Fruit fly (Drosophila melanogaster) whole organism, embryonic: Measurements from ENCODE around the gene mmd.

Source experiments
- CG10654 ChIP-seq: fragments of 200-800 bp; sonication (Bioruptor generic); optimal IDR thresholded peaks from 2 replicates; lab custom pipeline; 2016; ENCODE audit warnings: missing biosample characterization, missing genetic modification characterization
- CG13287 ChIP-seq: fragments of 200-800 bp; sonication (Bioruptor generic); IDR thresholded peaks from 2 replicates; pipeline ENCODE4 v1.3.6; 2022; ENCODE audit warnings: missing biosample characterization, missing genetic modification characterization; ENCODE audit not compliant: partially characterized antibody
- CG14860 ChIP-seq: fragments of 200-800 bp; sonication (Bioruptor generic); IDR thresholded peaks from 3 replicates; pipeline ENCODE4 v1.3.6; 2022; ENCODE audit warnings: missing biosample characterization, missing genetic modification characterization; ENCODE audit not compliant: partially characterized antibody
- CG15514 ChIP-seq: fragments of 200-800 bp; sonication (Bioruptor generic); optimal IDR thresholded peaks from 3 replicates; lab custom pipeline; 2017; ENCODE audit warnings: missing biosample characterization, missing genetic modification characterization, mild to moderate bottlenecking, moderate library complexity, missing genetic modification reagents
- CG15601 ChIP-seq: fragments of 200-800 bp; sonication (Bioruptor generic); optimal IDR thresholded peaks from 3 replicates; lab custom pipeline; 2019; ENCODE audit warnings: missing biosample characterization, mild to moderate bottlenecking, missing genetic modification characterization, moderate library complexity
- CG1647 ChIP-seq: fragments of 200-800 bp; sonication (Bioruptor generic); optimal IDR thresholded peaks from 3 replicates; lab custom pipeline; 2016; ENCODE audit warnings: missing biosample characterization, missing genetic modification characterization
- CG17186 ChIP-seq: fragments of 200-800 bp; sonication (Bioruptor generic); optimal IDR thresholded peaks from 3 replicates; lab custom pipeline; 2017; ENCODE audit warnings: missing biosample characterization, missing genetic modification reagents, missing genetic modification characterization
- CG17361 ChIP-seq: fragments of 200-800 bp; sonication (Bioruptor generic); IDR thresholded peaks from 3 replicates; pipeline ENCODE4 v1.3.6; 2022; ENCODE audit warnings: missing biosample characterization, missing genetic modification characterization
- CG2120 ChIP-seq: fragments of 200-800 bp; sonication (Bioruptor generic); optimal IDR thresholded peaks from 3 replicates; lab custom pipeline; 2016; ENCODE audit warnings: missing biosample characterization, missing genetic modification characterization
- CG42726 ChIP-seq: fragments of 200-800 bp; sonication (Bioruptor generic); IDR thresholded peaks from 2 replicates; pipeline ENCODE4 v1.3.6; 2022; ENCODE audit warnings: missing biosample characterization, missing genetic modification characterization; ENCODE audit not compliant: partially characterized antibody
- CG6791 ChIP-seq: fragments of 200-800 bp; sonication (Bioruptor generic); IDR thresholded peaks from 3 replicates; pipeline ENCODE4 v1.3.6; 2022; ENCODE audit warnings: missing biosample characterization, missing genetic modification characterization; ENCODE audit not compliant: partially characterized antibody
- CG6813 ChIP-seq: fragments of 200-800 bp; sonication (Bioruptor generic); optimal IDR thresholded peaks from 2 replicates; lab custom pipeline; 2017; ENCODE audit warnings: missing biosample characterization, missing genetic modification characterization, mild to moderate bottlenecking, moderate library complexity, missing genetic modification reagents
- CG7357 ChIP-seq: fragments of 200-800 bp; sonication (Bioruptor generic); IDR thresholded peaks from 3 replicates; pipeline ENCODE4 v1.3.6; 2022; ENCODE audit warnings: missing biosample characterization, missing genetic modification characterization
- CG9215 ChIP-seq: fragments of 200-800 bp; sonication (Bioruptor generic); IDR thresholded peaks from 2 replicates; pipeline ENCODE4 v1.3.6; 2022; ENCODE audit warnings: missing biosample characterization, missing genetic modification characterization
- CTCF ChIP-seq: fragments of 200-800 bp; sonication (Bioruptor generic); optimal IDR thresholded peaks from 2 replicates; lab custom pipeline; 2017; ENCODE audit warnings: missing biosample characterization, mild to moderate bottlenecking, missing genetic modification characterization, moderate library complexity
- D ChIP-seq, 2 experiments: fragments of 200-800 bp in 1 of 2; fragments of >200 bp in 1 of 2; sonication (Bioruptor generic) in 1 of 2; optimal IDR thresholded peaks; 2 replicates in 1 of 2; 3 replicates in 1 of 2; lab custom pipeline; 2017; ENCODE audit warnings: mild to moderate bottlenecking in 1 of 2, missing biosample characterization in 1 of 2, missing genetic modification characterization in 1 of 2, missing genetic modification reagents in 1 of 2
- Dad ChIP-seq: fragments of 200-800 bp; sonication (Bioruptor generic); optimal IDR thresholded peaks from 3 replicates; lab custom pipeline; 2016; ENCODE audit warnings: missing biosample characterization, missing genetic modification characterization
- Ets65A ChIP-seq: fragments of 200-800 bp; sonication (Bioruptor generic); peaks from one replicate; lab custom pipeline; 2016; ENCODE audit warnings: missing biosample characterization, missing genetic modification characterization
- GATAe ChIP-seq: fragments of 200-800 bp; sonication (Bioruptor generic); conservative IDR thresholded peaks from 2 replicates; pipeline ENCODE4 v1.3.6; 2022; ENCODE audit warnings: missing biosample characterization, missing genetic modification characterization
- HLH4C ChIP-seq: fragments of 200-800 bp; sonication (Bioruptor generic); IDR thresholded peaks from 3 replicates; pipeline ENCODE4 v1.3.6; 2022; ENCODE audit warnings: missing biosample characterization, missing genetic modification characterization; ENCODE audit not compliant: partially characterized antibody
- HmgZ ChIP-seq: fragments of 200-800 bp; sonication (Bioruptor generic); optimal IDR thresholded peaks from 2 replicates; lab custom pipeline; 2018; ENCODE audit warnings: missing biosample characterization, mild to moderate bottlenecking, missing genetic modification characterization
- Hr51 ChIP-seq, 2 experiments: fragments of 200-800 bp; sonication (Bioruptor generic); optimal IDR thresholded peaks; 2 replicates in 1 of 2; 3 replicates in 1 of 2; lab custom pipeline; 2016 to 2018; ENCODE audit warnings: missing biosample characterization in 2 of 2, missing genetic modification characterization in 2 of 2, mild to moderate bottlenecking in 1 of 2, moderate library complexity in 1 of 2
- Mrtf ChIP-seq: fragments of 200-800 bp; sonication (Bioruptor generic); IDR thresholded peaks from 3 replicates; pipeline ENCODE4 v1.3.6; 2022; ENCODE audit warnings: missing biosample characterization, missing genetic modification characterization
- NFAT ChIP-seq: fragments of 200-800 bp; sonication (Bioruptor generic); IDR thresholded peaks from 2 replicates; pipeline ENCODE4 v1.3.6; 2022; ENCODE audit warnings: missing biosample characterization, missing genetic modification characterization
- Scr ChIP-seq: fragments of 200-800 bp; sonication (Bioruptor generic); IDR thresholded peaks from 2 replicates; pipeline ENCODE4 v1.3.6; 2022; ENCODE audit warnings: missing biosample characterization, missing genetic modification characterization; ENCODE audit not compliant: partially characterized antibody
- Spps ChIP-seq: fragments of 200-800 bp; sonication (Bioruptor generic); optimal IDR thresholded peaks from 2 replicates; lab custom pipeline; 2018; ENCODE audit warnings: missing biosample characterization, mild to moderate bottlenecking, missing genetic modification characterization
- Stat92E ChIP-seq, 3 experiments: fragments of >200 bp in 2 of 3; fragments of 200-800 bp in 1 of 3; sonication (Bioruptor generic) in 1 of 3; optimal IDR thresholded peaks; 2 replicates each; lab custom pipeline; 2017 to 2019; ENCODE audit warnings: missing biosample characterization in 3 of 3, missing genetic modification characterization in 3 of 3, mild to moderate bottlenecking in 1 of 3, moderate library complexity in 1 of 3
- amos ChIP-seq: fragments of 200-800 bp; sonication (Bioruptor generic); IDR thresholded peaks from 2 replicates; pipeline ENCODE4 v1.3.6; 2022; ENCODE audit warnings: missing biosample characterization, missing genetic modification characterization; ENCODE audit not compliant: partially characterized antibody
- br ChIP-seq: fragments of >200 bp; optimal IDR thresholded peaks from 2 replicates; lab custom pipeline; 2017
- disco-r ChIP-seq: fragments of 200-800 bp; sonication (Bioruptor generic); optimal IDR thresholded peaks from 2 replicates; lab custom pipeline; 2016; ENCODE audit warnings: missing biosample characterization, missing genetic modification characterization
- eve ChIP-seq, 2 experiments: fragments of >200 bp; optimal IDR thresholded peaks; 2 replicates each; lab custom pipeline; 2017; ENCODE audit warnings: missing biosample characterization in 2 of 2, missing genetic modification characterization in 2 of 2
- ewg ChIP-seq: fragments of 200-800 bp; sonication (Bioruptor generic); optimal IDR thresholded peaks from 3 replicates; lab custom pipeline; 2017; ENCODE audit warnings: mild to moderate bottlenecking, missing biosample characterization, missing genetic modification reagents, missing genetic modification characterization
- fd64A ChIP-seq: fragments of 200-800 bp; sonication (Bioruptor generic); optimal IDR thresholded peaks from 3 replicates; lab custom pipeline; 2018; ENCODE audit warnings: missing biosample characterization, mild to moderate bottlenecking, missing genetic modification characterization
- klu ChIP-seq: fragments of 200-800 bp; sonication (Bioruptor generic); IDR thresholded peaks from 2 replicates; pipeline ENCODE4 v1.3.6; 2022; ENCODE audit warnings: missing biosample characterization, missing genetic modification characterization
- knrl ChIP-seq: fragments of 200-800 bp; sonication (Bioruptor generic); IDR thresholded peaks from 3 replicates; pipeline ENCODE4 v1.3.6; 2022; ENCODE audit warnings: missing biosample characterization, missing genetic modification characterization; ENCODE audit not compliant: partially characterized antibody
- nerfin-2 ChIP-seq: fragments of 200-800 bp; sonication (Bioruptor generic); IDR thresholded peaks from 2 replicates; pipeline ENCODE4 v1.3.6; 2022; ENCODE audit warnings: missing biosample characterization, missing genetic modification characterization; ENCODE audit not compliant: partially characterized antibody
- nmo ChIP-seq: fragments of 200-800 bp; sonication (Bioruptor generic); optimal IDR thresholded peaks from 2 replicates; lab custom pipeline; 2018; ENCODE audit warnings: missing biosample characterization, mild to moderate bottlenecking, missing genetic modification characterization, moderate library complexity
- pfk ChIP-seq: fragments of 200-800 bp; sonication (Bioruptor generic); optimal IDR thresholded peaks from 2 replicates; lab custom pipeline; 2018; ENCODE audit warnings: missing biosample characterization, mild to moderate bottlenecking, missing genetic modification characterization, moderate library complexity
- phol ChIP-seq: fragments of 200-800 bp; sonication (Bioruptor generic); optimal IDR thresholded peaks from 3 replicates; lab custom pipeline; 2018; ENCODE audit warnings: missing biosample characterization, mild to moderate bottlenecking, missing genetic modification characterization, moderate library complexity
- pum ChIP-seq: fragments of 200-800 bp; sonication (Bioruptor generic); optimal IDR thresholded peaks from 2 replicates; lab custom pipeline; 2016; ENCODE audit warnings: missing biosample characterization, missing genetic modification characterization
- salm ChIP-seq: fragments of 200-800 bp; sonication (Bioruptor generic); optimal IDR thresholded peaks from 2 replicates; lab custom pipeline; 2018; ENCODE audit warnings: missing biosample characterization, mild to moderate bottlenecking, missing genetic modification characterization
- sna ChIP-seq: fragments of 200-800 bp; sonication (Bioruptor generic); IDR thresholded peaks from 2 replicates; pipeline ENCODE4 v1.3.6; 2022; ENCODE audit warnings: missing biosample characterization, missing genetic modification characterization; ENCODE audit not compliant: partially characterized antibody
- sqz ChIP-seq: fragments of 200-800 bp; sonication (Bioruptor generic); optimal IDR thresholded peaks from 3 replicates; lab custom pipeline; 2018; ENCODE audit warnings: missing biosample characterization, mild to moderate bottlenecking, missing genetic modification characterization
- stwl ChIP-seq: fragments of 200-800 bp; sonication (Bioruptor generic); optimal IDR thresholded peaks from 3 replicates; lab custom pipeline; 2018; ENCODE audit warnings: missing biosample characterization, mild to moderate bottlenecking, missing genetic modification characterization, moderate library complexity
- toy ChIP-seq: fragments of 200-800 bp; sonication (Bioruptor generic); IDR thresholded peaks from 2 replicates; pipeline ENCODE4 v1.3.6; 2022; ENCODE audit warnings: missing biosample characterization, missing genetic modification characterization
- tx ChIP-seq: fragments of 200-800 bp; sonication (Bioruptor generic); optimal IDR thresholded peaks from 2 replicates; lab custom pipeline; 2016; ENCODE audit warnings: missing biosample characterization, missing genetic modification characterization
- unc-4 ChIP-seq: fragments of 200-800 bp; sonication (Bioruptor generic); IDR thresholded peaks from 2 replicates; pipeline ENCODE4 v1.3.6; 2022; ENCODE audit warnings: missing biosample characterization, missing genetic modification characterization; ENCODE audit not compliant: partially characterized antibody
- wdn ChIP-seq: fragments of 200-800 bp; sonication (Bioruptor generic); IDR thresholded peaks from 2 replicates; pipeline ENCODE4 v1.3.6; 2022; ENCODE audit warnings: missing biosample characterization, missing genetic modification characterization

Gene mmd

dm6 chrX:16005551-16006197, 32.7 kb upstream of the mmd start, which contains the start of the genes vap and CG12698 (continued):
- TF ChIP-seq phol (tag; lab: Kevin White, UChicago) = peak; percentile 30
- peak; percentile 69 for TF ChIP-seq Scr
- no peak for TF ChIP-seq klu (GFP tag; lab: Robert Waterston, UW)
- TF ChIP-seq CG6791 (GFP tag; lab: Robert Waterston, UW) = peak; percentile 74
- TF ChIP-seq CG6813 = no peak
- TF ChIP-seq CG9215 (GFP tag; lab: Robert Waterston, UW) = no peak
- TF ChIP-seq CG7357 = peak; percentile 91
- no peak for TF ChIP-seq wdn (GFP tag; lab: Robert Waterston, UW)
- TF ChIP-seq toy = no peak
- no peak for TF ChIP-seq CG10654 (GFP tag; lab: Kevin White, UChicago)
- TF ChIP-seq amos (GFP tag; lab: Robert Waterston, UW) = peak; percentile 77
- peak; percentile 8 for TF ChIP-seq CG2120 (GFP tag; lab: Kevin White, UChicago)
- peak; percentile 73 for TF ChIP-seq CG13287 (GFP tag; lab: Robert Waterston, UW)
- no peak for TF ChIP-seq CTCF (GFP tag; lab: Kevin White, UChicago)
- TF ChIP-seq Spps (tag; lab: Kevin White, UChicago) = no peak
- no peak for TF ChIP-seq Dad (GFP tag; lab: Kevin White, UChicago)
- TF ChIP-seq disco-r (GFP tag; lab: Kevin White, UChicago) = no peak
- no peak for TF ChIP-seq salm (tag; lab: Kevin White, UChicago)
- TF ChIP-seq CG15514 (GFP tag; lab: Kevin White, UChicago) = peak; percentile 65
- no peak for TF ChIP-seq eve (GFP tag; optimal IDR thresholded peaks at IDR 0.05; lab: Kevin White, UChicago)
- TF ChIP-seq CG15601 (tag; lab: Kevin White, UChicago) = peak; percentile 0
- peak; percentile 80 for TF ChIP-seq HLH4C (GFP tag; lab: Robert Waterston, UW)
- peak; percentile 48; the same call in 2 of the 3 replicates for TF ChIP-seq CG17361 (GFP tag; lab: Robert Waterston, UW)
- TF ChIP-seq sqz (GFP tag; lab: Kevin White, UChicago) = no peak
- peak; percentile 54 for TF ChIP-seq CG17186 (GFP tag; lab: Kevin White, UChicago)
- peak; percentile 59 for TF ChIP-seq unc-4 (GFP tag; lab: Robert Waterston, UW)
- no peak for TF ChIP-seq D (optimal IDR thresholded peaks at IDR 0.05; lab: Kevin White, UChicago)
- TF ChIP-seq D (GFP tag; optimal IDR thresholded peaks at IDR 0.05; lab: Kevin White, UChicago) = no peak
- TF ChIP-seq tx (GFP tag; lab: Kevin White, UChicago) = no peak
- TF ChIP-seq CG42726 (GFP tag; lab: Robert Waterston, UW) = peak; percentile 56; the same call in 1 of the 2 replicates
- peak; percentile 25 for TF ChIP-seq nmo (GFP tag; lab: Kevin White, UChicago)
- TF ChIP-seq Hr51 (GFP tag; optimal IDR thresholded peaks at IDR 0.05; lab: Kevin White, UChicago) = no peak
- peak; percentile 92 for TF ChIP-seq stwl (tag; lab: Kevin White, UChicago)
- peak; percentile 75 for TF ChIP-seq knrl (GFP tag; lab: Robert Waterston, UW)
- TF ChIP-seq Stat92E (GFP tag; optimal IDR thresholded peaks at IDR 0.05; lab: Kevin White, UChicago) = no peak
- no peak for TF ChIP-seq GATAe
- TF ChIP-seq Ets65A (GFP tag; lab: Kevin White, UChicago) = no peak
- TF ChIP-seq Mrtf (GFP tag; lab: Robert Waterston, UW) = no peak
- TF ChIP-seq sna (GFP tag; lab: Robert Waterston, UW) = peak; percentile 35; the same call in 1 of the 2 replicates
- TF ChIP-seq br (lab: Kevin White, UChicago) = no peak
- TF ChIP-seq CG14860 = peak; percentile 62
- TF ChIP-seq ewg (GFP tag; lab: Kevin White, UChicago) = peak; percentile 94
- TF ChIP-seq pfk (GFP tag; lab: Kevin White, UChicago) = peak; percentile 5
- TF ChIP-seq nerfin-2 = peak; percentile 55; the same call in 1 of the 2 replicates
- no peak for TF ChIP-seq NFAT (GFP tag; lab: Robert Waterston, UW)
- no peak for TF ChIP-seq CG1647 (GFP tag; lab: Kevin White, UChicago)
- peak; percentile 39 for TF ChIP-seq HmgZ (tag; lab: Kevin White, UChicago)
- TF ChIP-seq pum (GFP tag; lab: Kevin White, UChicago) = no peak
- TF ChIP-seq fd64A (GFP tag; lab: Kevin White, UChicago) = no peak
